Fruit fly (Drosophila melanogaster) whole organism, embryonic: ENCODE results near the gene Spn75F.

ENCODE experiments used
- CG10321 ChIP-seq: fragments of 200-800 bp; sonication (Bioruptor generic); IDR thresholded peaks from 2 replicates; pipeline ENCODE4 v1.3.6; 2022; ENCODE audit warnings: missing biosample characterization, missing genetic modification characterization
- CG12219 ChIP-seq: fragments of 200-800 bp; sonication (Bioruptor generic); optimal IDR thresholded peaks from 3 replicates; lab custom pipeline; 2018; ENCODE audit warnings: missing biosample characterization, mild to moderate bottlenecking, missing genetic modification characterization
- CG1233 ChIP-seq: fragments of 200-800 bp; sonication (Bioruptor generic); optimal IDR thresholded peaks from 4 replicates; lab custom pipeline; 2018; ENCODE audit warnings: missing biosample characterization, mild to moderate bottlenecking, missing genetic modification characterization
- CG13123 ChIP-seq: fragments of 200-800 bp; sonication (Bioruptor generic); optimal IDR thresholded peaks from 2 replicates; lab custom pipeline; 2016; ENCODE audit warnings: missing biosample characterization, missing genetic modification characterization
- CG17328 ChIP-seq: fragments of 200-800 bp; sonication (Bioruptor generic); IDR thresholded peaks from 2 replicates; pipeline ENCODE4 v1.3.6; 2022; ENCODE audit warnings: missing biosample characterization, missing genetic modification characterization
- CG18262 ChIP-seq: fragments of 200-800 bp; optimal IDR thresholded peaks from 3 replicates; lab custom pipeline; 2019; ENCODE audit warnings: missing biosample characterization, mild to moderate bottlenecking, missing genetic modification characterization, moderate library complexity
- CG2199 ChIP-seq: fragments of 200-800 bp; sonication (Bioruptor generic); IDR thresholded peaks from 3 replicates; pipeline ENCODE4 v1.3.6; 2022; ENCODE audit warnings: missing biosample characterization, missing genetic modification characterization
- CG30431 ChIP-seq: fragments of 200-800 bp; sonication (Bioruptor generic); optimal IDR thresholded peaks from 2 replicates; lab custom pipeline; 2017; ENCODE audit warnings: missing biosample characterization, missing genetic modification characterization
- CG32532 ChIP-seq: fragments of 200-800 bp; sonication (Bioruptor generic); IDR thresholded peaks from 2 replicates; pipeline ENCODE4 v1.3.6; 2022; ENCODE audit warnings: missing biosample characterization, missing genetic modification characterization
- CG34376 ChIP-seq: fragments of 200-800 bp; sonication (Bioruptor generic); optimal IDR thresholded peaks from 2 replicates; lab custom pipeline; 2018; ENCODE audit warnings: missing biosample characterization, mild to moderate bottlenecking, missing genetic modification characterization
- CG42726 ChIP-seq: fragments of 200-800 bp; sonication (Bioruptor generic); IDR thresholded peaks from 2 replicates; pipeline ENCODE4 v1.3.6; 2022; ENCODE audit warnings: missing biosample characterization, missing genetic modification characterization; ENCODE audit not compliant: partially characterized antibody
- CG4328 ChIP-seq: fragments of 200-800 bp; sonication (Bioruptor generic); optimal IDR thresholded peaks from 3 replicates; lab custom pipeline; 2017; ENCODE audit warnings: missing biosample characterization, missing genetic modification reagents, missing genetic modification characterization
- CG4360 ChIP-seq: fragments of 200-800 bp; sonication (Bioruptor generic); IDR thresholded peaks from 2 replicates; pipeline ENCODE4 v1.3.6; 2022; ENCODE audit warnings: missing biosample characterization, missing genetic modification characterization
- CG4404 ChIP-seq: fragments of 200-800 bp; sonication (Bioruptor generic); IDR thresholded peaks from 2 replicates; pipeline ENCODE4 v1.3.6; 2022; ENCODE audit warnings: missing biosample characterization, missing genetic modification characterization
- CG4730 ChIP-seq: fragments of 200-800 bp; sonication (Bioruptor generic); IDR thresholded peaks from 2 replicates; pipeline ENCODE4 v1.3.6; 2022; ENCODE audit warnings: missing biosample characterization, missing genetic modification characterization
- CG5245 ChIP-seq: fragments of 200-800 bp; sonication (Bioruptor generic); optimal IDR thresholded peaks from 3 replicates; lab custom pipeline; 2016; ENCODE audit warnings: missing biosample characterization, missing genetic modification characterization
- CG5953 ChIP-seq: fragments of 200-800 bp; sonication (Bioruptor generic); IDR thresholded peaks from 2 replicates; pipeline ENCODE4 v1.3.6; 2022; ENCODE audit warnings: missing biosample characterization, missing genetic modification characterization
- CG6683 ChIP-seq: fragments of 200-800 bp; sonication (Bioruptor generic); optimal IDR thresholded peaks from 2 replicates; lab custom pipeline; 2017; ENCODE audit warnings: missing biosample characterization, mild to moderate bottlenecking, missing genetic modification characterization, missing genetic modification reagents
- CG6791 ChIP-seq: fragments of 200-800 bp; sonication (Bioruptor generic); IDR thresholded peaks from 3 replicates; pipeline ENCODE4 v1.3.6; 2022; ENCODE audit warnings: missing biosample characterization, missing genetic modification characterization; ENCODE audit not compliant: partially characterized antibody
- Doc3 ChIP-seq: fragments of 200-800 bp; sonication (Bioruptor generic); IDR thresholded peaks from 3 replicates; pipeline ENCODE4 v1.3.6; 2022; ENCODE audit warnings: missing biosample characterization, missing genetic modification characterization; ENCODE audit not compliant: partially characterized antibody
- Fer2 ChIP-seq: fragments of 200-800 bp; sonication (Bioruptor generic); optimal IDR thresholded peaks from 2 replicates; lab custom pipeline; 2018; ENCODE audit warnings: missing biosample characterization, mild to moderate bottlenecking, missing genetic modification characterization, moderate library complexity
- Gsc ChIP-seq: fragments of 200-800 bp; sonication (Bioruptor generic); IDR thresholded peaks from 2 replicates; pipeline ENCODE4 v1.3.6; 2022; ENCODE audit warnings: missing biosample characterization, missing genetic modification characterization
- Hmr ChIP-seq: fragments of 200-800 bp; sonication (Bioruptor generic); optimal IDR thresholded peaks from 3 replicates; lab custom pipeline; 2017; ENCODE audit warnings: mild to moderate bottlenecking, missing biosample characterization, missing genetic modification reagents, missing genetic modification characterization
- Poxn ChIP-seq: fragments of 200-800 bp; sonication (Bioruptor generic); IDR thresholded peaks from 2 replicates; pipeline ENCODE4 v1.3.6; 2022; ENCODE audit warnings: missing biosample characterization, missing genetic modification characterization
- Sox102F ChIP-seq: fragments of 200-800 bp; sonication (Bioruptor generic); optimal IDR thresholded peaks from 2 replicates; lab custom pipeline; 2018; ENCODE audit warnings: missing biosample characterization, mild to moderate bottlenecking, missing genetic modification characterization, moderate library complexity
- Xbp1 ChIP-seq: fragments of 200-800 bp; sonication (Bioruptor generic); optimal IDR thresholded peaks from 3 replicates; lab custom pipeline; 2016; ENCODE audit warnings: missing biosample characterization, mild to moderate bottlenecking, missing genetic modification characterization
- Xrp1 ChIP-seq: fragments of 200-800 bp; sonication (Bioruptor generic); IDR thresholded peaks from 2 replicates; pipeline ENCODE4 v1.3.6; 2022; ENCODE audit warnings: missing biosample characterization, missing genetic modification characterization
- aop ChIP-seq: fragments of 200-800 bp; sonication (Bioruptor generic); IDR thresholded peaks from 2 replicates; pipeline ENCODE4 v1.3.6; 2022; ENCODE audit warnings: missing biosample characterization, missing genetic modification characterization
- bcd ChIP-seq: fragments of 200-800 bp; sonication (Bioruptor generic); optimal IDR thresholded peaks from 2 replicates; lab custom pipeline; 2017; ENCODE audit warnings: missing biosample characterization, mild to moderate bottlenecking, missing genetic modification characterization
- croc ChIP-seq: fragments of 200-800 bp; sonication (Bioruptor generic); conservative IDR thresholded peaks from 3 replicates; pipeline ENCODE4 v1.3.6; 2022; ENCODE audit warnings: missing biosample characterization, missing genetic modification characterization
- cwo ChIP-seq: fragments of 200-800 bp; sonication (Bioruptor generic); optimal IDR thresholded peaks from 3 replicates; lab custom pipeline; 2017; ENCODE audit warnings: missing biosample characterization, missing genetic modification characterization, mild to moderate bottlenecking, moderate library complexity, missing genetic modification reagents
- dmrt11E ChIP-seq: fragments of 200-800 bp; sonication (Bioruptor generic); optimal IDR thresholded peaks from 3 replicates; lab custom pipeline; 2018; ENCODE audit warnings: missing biosample characterization, mild to moderate bottlenecking, missing genetic modification characterization, moderate library complexity
- exex ChIP-seq: fragments of 200-800 bp; sonication (Bioruptor generic); optimal IDR thresholded peaks from 4 replicates; lab custom pipeline; 2018; ENCODE audit warnings: missing biosample characterization, mild to moderate bottlenecking, missing genetic modification characterization, moderate library complexity
- gcm ChIP-seq: fragments of 200-800 bp; sonication (Bioruptor generic); optimal IDR thresholded peaks from 2 replicates; lab custom pipeline; 2019; ENCODE audit warnings: missing biosample characterization, mild to moderate bottlenecking, missing genetic modification characterization, moderate library complexity
- grau ChIP-seq: fragments of 200-800 bp; optimal IDR thresholded peaks from 3 replicates; lab custom pipeline; 2019; ENCODE audit warnings: missing biosample characterization, mild to moderate bottlenecking, missing genetic modification characterization, moderate library complexity
- jumu ChIP-seq: fragments of 200-800 bp; sonication (Bioruptor generic); optimal IDR thresholded peaks from 3 replicates; lab custom pipeline; 2016; ENCODE audit warnings: missing biosample characterization, missing genetic modification characterization
- knrl ChIP-seq: fragments of 200-800 bp; sonication (Bioruptor generic); IDR thresholded peaks from 3 replicates; pipeline ENCODE4 v1.3.6; 2022; ENCODE audit warnings: missing biosample characterization, missing genetic modification characterization; ENCODE audit not compliant: partially characterized antibody
- mirr ChIP-seq: fragments of 200-800 bp; sonication (Bioruptor generic); optimal IDR thresholded peaks from 3 replicates; lab custom pipeline; 2018; ENCODE audit warnings: missing biosample characterization, mild to moderate bottlenecking, missing genetic modification characterization
- nerfin-2 ChIP-seq: fragments of 200-800 bp; sonication (Bioruptor generic); IDR thresholded peaks from 2 replicates; pipeline ENCODE4 v1.3.6; 2022; ENCODE audit warnings: missing biosample characterization, missing genetic modification characterization; ENCODE audit not compliant: partially characterized antibody
- peb ChIP-seq: fragments of 200-800 bp; sonication (Bioruptor generic); IDR thresholded peaks from 2 replicates; pipeline ENCODE4 v1.3.6; 2022; ENCODE audit warnings: missing biosample characterization, missing genetic modification characterization
- sc ChIP-seq, 3 experiments: fragments of >200 bp in 2 of 3; fragments of 200-800 bp in 1 of 3; sonication (Bioruptor generic) in 1 of 3; optimal IDR thresholded peaks; 2 replicates in 2 of 3; 3 replicates in 1 of 3; lab custom pipeline; 2017; ENCODE audit warnings: mild to moderate bottlenecking in 1 of 3, missing biosample characterization in 1 of 3, missing genetic modification characterization in 1 of 3, missing genetic modification reagents in 1 of 3
- scrt ChIP-seq: fragments of 200-800 bp; sonication (Bioruptor generic); optimal IDR thresholded peaks from 2 replicates; lab custom pipeline; 2018; ENCODE audit warnings: missing biosample characterization, mild to moderate bottlenecking, missing genetic modification characterization, moderate library complexity
- stc ChIP-seq: fragments of 200-800 bp; sonication (Bioruptor generic); IDR thresholded peaks from 2 replicates; pipeline ENCODE4 v1.3.6; 2022; ENCODE audit warnings: missing biosample characterization, missing genetic modification characterization
- sug ChIP-seq: fragments of 200-800 bp; optimal IDR thresholded peaks from 2 replicates; lab custom pipeline; 2019; ENCODE audit warnings: missing biosample characterization, mild to moderate bottlenecking, missing genetic modification characterization, moderate library complexity
- twi ChIP-seq: fragments of 200-800 bp; optimal IDR thresholded peaks from 2 replicates; lab custom pipeline; 2019; ENCODE audit warnings: missing biosample characterization, mild to moderate bottlenecking, missing genetic modification characterization, moderate library complexity
- zen2 ChIP-seq: fragments of 200-800 bp; sonication (Bioruptor generic); IDR thresholded peaks from 3 replicates; pipeline ENCODE4 v1.3.6; 2022; ENCODE audit warnings: missing biosample characterization, missing genetic modification characterization; ENCODE audit not compliant: partially characterized antibody
- zf30C ChIP-seq: fragments of 200-800 bp; sonication (Bioruptor generic); optimal IDR thresholded peaks from 3 replicates; lab custom pipeline; 2018; ENCODE audit warnings: missing biosample characterization, mild to moderate bottlenecking, missing genetic modification characterization

Gene Spn75F

dm6 chr3L:19170426-19170825 is 41.0 kb upstream of the Spn75F start (continued):
- no peak for TF ChIP-seq Xbp1 (GFP tag; lab: Kevin White, UChicago)
- TF ChIP-seq nerfin-2 (GFP tag; lab: Robert Waterston, UW): peak; percentile 24; the same call in 1 of the 2 replicates
- TF ChIP-seq CG18262 (tag; lab: Kevin White, UChicago): no peak
- 0 out of 2 replicates have a peak, but pooled peaks have one; percentile 30 for TF ChIP-seq CG5953 (GFP tag; lab: Robert Waterston, UW)
- TF ChIP-seq exex (tag; lab: Kevin White, UChicago): peak; percentile 19
- TF ChIP-seq gcm (GFP tag; lab: Kevin White, UChicago): peak; percentile 48
- peak; percentile 59 for TF ChIP-seq mirr (GFP tag; lab: Kevin White, UChicago)
- TF ChIP-seq zen2 (GFP tag; lab: Robert Waterston, UW): peak; percentile 63; the same call in 2 of the 3 replicates
- no peak for TF ChIP-seq CG10321 (GFP tag; lab: Robert Waterston, UW)
- TF ChIP-seq zf30C (GFP tag; lab: Kevin White, UChicago): no peak
- TF ChIP-seq croc: no peak
- peak; percentile 62; the same call in 2 of the 3 replicates for TF ChIP-seq CG6791 (GFP tag; lab: Robert Waterston, UW)

- TF ChIP-seq CG2199 (GFP tag; lab: Robert Waterston, UW): peak; percentile 94; the same call in 2 of the 3 replicates
- TF ChIP-seq Xrp1 (GFP tag; lab: Robert Waterston, UW): peak; percentile 26; the same call in 1 of the 2 replicates
- TF ChIP-seq CG4730 (GFP tag; lab: Robert Waterston, UW): no peak
- TF ChIP-seq cwo (GFP tag; lab: Kevin White, UChicago): peak; percentile 24
- no peak for TF ChIP-seq Gsc (GFP tag; lab: Robert Waterston, UW)
- no peak for TF ChIP-seq CG17328 (GFP tag; lab: Robert Waterston, UW)
- no peak for TF ChIP-seq CG13123
- peak; percentile 47; the same call in 1 of the 2 replicates for TF ChIP-seq CG32532
- TF ChIP-seq sc (optimal IDR thresholded peaks at IDR 0.05; lab: Kevin White, UChicago): no peak
- no peak for TF ChIP-seq sc (GFP tag; optimal IDR thresholded peaks at IDR 0.05; lab: Kevin White, UChicago)
- no peak for TF ChIP-seq CG4328 (GFP tag; lab: Kevin White, UChicago)
- TF ChIP-seq croc: no peak
- TF ChIP-seq stc: no peak
- peak; percentile 9 for TF ChIP-seq grau (tag; lab: Kevin White, UChicago)
- no peak for TF ChIP-seq CG5245 (GFP tag; lab: Kevin White, UChicago)
- peak; percentile 29 for TF ChIP-seq scrt (GFP tag; lab: Kevin White, UChicago)
- TF ChIP-seq CG4404 (GFP tag; lab: Robert Waterston, UW): no peak
- TF ChIP-seq knrl (GFP tag; lab: Robert Waterston, UW): no peak
- TF ChIP-seq CG30431 (GFP tag; lab: Kevin White, UChicago): no peak
- no peak for TF ChIP-seq Doc3
- no peak for TF ChIP-seq Poxn (GFP tag; lab: Robert Waterston, UW)
- TF ChIP-seq Fer2 (tag; lab: Kevin White, UChicago): no peak
- TF ChIP-seq peb (GFP tag; lab: Robert Waterston, UW): no peak
- TF ChIP-seq jumu: no peak
- no peak for TF ChIP-seq CG4360 (GFP tag; lab: Robert Waterston, UW)
- no peak for TF ChIP-seq bcd
- TF ChIP-seq Sox102F (GFP tag; lab: Kevin White, UChicago): no peak
- TF ChIP-seq Hmr (GFP tag; lab: Kevin White, UChicago): peak; percentile 19
- no peak for TF ChIP-seq aop (GFP tag; lab: Robert Waterston, UW)
- peak; percentile 9 for TF ChIP-seq twi (tag; lab: Kevin White, UChicago)
- peak; percentile 88 for TF ChIP-seq sug (tag; lab: Kevin White, UChicago)
- no peak for TF ChIP-seq CG12219 (GFP tag; lab: Kevin White, UChicago)
- TF ChIP-seq CG34376 (GFP tag; lab: Kevin White, UChicago): peak; percentile 66
- no peak for TF ChIP-seq CG6683 (GFP tag; lab: Kevin White, UChicago)
- TF ChIP-seq dmrt11E (tag; lab: Kevin White, UChicago): no peak
- no peak for TF ChIP-seq CG1233 (GFP tag; lab: Kevin White, UChicago)
- TF ChIP-seq CG42726 (GFP tag; lab: Robert Waterston, UW): no peak
Observed at dm6 chr3L:19168717-19169436, 39.4 kb upstream of the Spn75F start.
